Worm (Caenorhabditis elegans): ENCODE data around the gene C28A5.2.

DNA sequence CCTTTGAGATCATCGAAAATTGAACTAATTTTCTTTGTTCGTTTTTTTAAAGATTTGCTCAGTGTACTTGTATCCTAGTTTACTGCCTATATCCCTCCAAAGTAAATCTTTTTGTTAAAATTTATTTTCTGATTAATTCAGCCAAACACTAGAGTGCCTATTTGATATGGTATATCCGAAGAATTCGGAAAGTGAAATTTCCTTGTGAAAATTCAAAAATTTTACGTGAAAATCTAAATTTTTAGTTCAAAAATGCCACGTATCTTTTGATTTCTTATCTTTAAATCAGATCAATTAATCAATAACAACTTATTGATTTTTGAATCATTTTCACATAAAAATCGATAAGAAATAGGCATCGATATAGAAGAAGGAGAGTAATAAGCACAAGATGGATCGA lies 40.9 kb downstream of the C28A5.2 start, which contains the start of gene R07E5.6:
- no peak for TF ChIP-seq klf-2 (GFP tag; conservative IDR thresholded peaks at IDR 0.05)
- no peak for TF ChIP-seq cog-1 (tag; optimal IDR thresholded peaks at IDR 0.05)
- no peak for TF ChIP-seq ztf-23 (GFP tag; IDR thresholded peaks at IDR 0.05)

Data from whole organism, midembryonic.